Fruit fly (Drosophila melanogaster): ENCODE data around the gene Scsalpha2.

Gene Scsalpha2

dm6 chr3R:19460409-19461217 is 2.3 kb downstream of the Scsalpha2 start, which contains the start of gene Dys (continued):
- TF ChIP-seq prd (optimal IDR thresholded peaks at IDR 0.05), result no peak
- TF ChIP-seq prd (GFP tag; IDR thresholded peaks at IDR 0.05), result no peak; the same call in 2 of the 3 replicates
- no peak for TF ChIP-seq mld (GFP tag; IDR thresholded peaks at IDR 0.05; ENCODE audit: partially characterized antibody)
- TF ChIP-seq CG18764 (GFP tag; optimal IDR thresholded peaks at IDR 0.05), result peak; percentile 74
- peak; percentile 71 for TF ChIP-seq danr (GFP tag; IDR thresholded peaks at IDR 0.05)
- TF ChIP-seq Eip74EF (GFP tag; optimal IDR thresholded peaks at IDR 0.05), result peak in 1 of 2 experiments; percentile 84
- TF ChIP-seq usp (GFP tag; optimal IDR thresholded peaks at IDR 0.05), result no peak
- no peak for TF ChIP-seq Dfd (GFP tag; optimal IDR thresholded peaks at IDR 0.05)
- peak; percentile 83 for TF ChIP-seq caup (GFP tag; optimal IDR thresholded peaks at IDR 0.05; ENCODE audit: severe bottlenecking)
- peak; percentile 52 for TF ChIP-seq CG2116 (GFP tag; optimal IDR thresholded peaks at IDR 0.05)
- TF ChIP-seq CG2202 (tag; optimal IDR thresholded peaks at IDR 0.05), result peak; percentile 50
- no peak; the same call in 1 of the 3 replicates for TF ChIP-seq jigr1 (GFP tag; IDR thresholded peaks at IDR 0.05)
- TF ChIP-seq toy (GFP tag; IDR thresholded peaks at IDR 0.05), result peak; percentile 69; the same call in 1 of the 2 replicates
- TF ChIP-seq CG34224 (GFP tag; IDR thresholded peaks at IDR 0.05; ENCODE audit: partially characterized antibody), result no peak
- TF ChIP-seq Optix (GFP tag; IDR thresholded peaks at IDR 0.05), result no peak
- peak; percentile 71; the same call in 1 of the 3 replicates for TF ChIP-seq Mrtf (GFP tag; IDR thresholded peaks at IDR 0.05)
- TF ChIP-seq CG13894 (tag; optimal IDR thresholded peaks at IDR 0.05), result peak; percentile 88
- TF ChIP-seq Six4 (GFP tag; optimal IDR thresholded peaks at IDR 0.05), result peak; percentile 84
- peak; percentile 82 to 86 for TF ChIP-seq dpn (GFP tag; optimal IDR thresholded peaks at IDR 0.05)
- TF ChIP-seq CG1233 (GFP tag; optimal IDR thresholded peaks at IDR 0.05), result peak; percentile 86
- TF ChIP-seq Adf1 (GFP tag; IDR thresholded peaks at IDR 0.05), result peak; percentile 72
- TF ChIP-seq tll (GFP tag; optimal IDR thresholded peaks at IDR 0.05), result no peak
- no peak for TF ChIP-seq crol (GFP tag; IDR thresholded peaks at IDR 0.05)
- TF ChIP-seq BtbVII (GFP tag; optimal IDR thresholded peaks at IDR 0.05), result peak; percentile 86
- TF ChIP-seq Atf3 (GFP tag; optimal IDR thresholded peaks at IDR 0.05), result peak; percentile 49
- TF ChIP-seq sens-2 (GFP tag; IDR thresholded peaks at IDR 0.05), result no peak
- TF ChIP-seq CG3407 (GFP tag; optimal IDR thresholded peaks at IDR 0.05), result peak; percentile 79
- TF ChIP-seq cwo (GFP tag; optimal IDR thresholded peaks at IDR 0.05), result peak; percentile 92
- peak; percentile 62 for TF ChIP-seq CG4854 (GFP tag; optimal IDR thresholded peaks at IDR 0.05)
- peak; percentile 60 for TF ChIP-seq pb (GFP tag; optimal IDR thresholded peaks at IDR 0.05)
- TF ChIP-seq Jarid2 (GFP tag; optimal IDR thresholded peaks at IDR 0.05), result peak; percentile 44
- no peak for TF ChIP-seq zen2 (GFP tag; IDR thresholded peaks at IDR 0.05; ENCODE audit: partially characterized antibody)
- peak; percentile 94 for TF ChIP-seq CG7839 (tag; optimal IDR thresholded peaks at IDR 0.05)
- TF ChIP-seq CG13296 (GFP tag; optimal IDR thresholded peaks at IDR 0.05), result peak; percentile 73
- TF ChIP-seq Mes4 (GFP tag; optimal IDR thresholded peaks at IDR 0.05), result peak; percentile 56
- TF ChIP-seq CG9797 (GFP tag; optimal IDR thresholded peaks at IDR 0.05), result no peak
- TF ChIP-seq CG6272 (GFP tag; IDR thresholded peaks at IDR 0.05), result no peak; the same call in 1 of the 2 replicates
- TF ChIP-seq cato (GFP tag; optimal IDR thresholded peaks at IDR 0.05; ENCODE audit: borderline replicate concordance), result peak; percentile 60
- no peak for TF ChIP-seq CkIIα-i1 (GFP tag; IDR thresholded peaks at IDR 0.05)
- no peak for TF ChIP-seq HLH4C (GFP tag; IDR thresholded peaks at IDR 0.05; ENCODE audit: partially characterized antibody)
- peak; percentile 84 for TF ChIP-seq H2.0 (GFP tag; IDR thresholded peaks at IDR 0.05)
- peak; percentile 67 for TF ChIP-seq CG1529 (GFP tag; optimal IDR thresholded peaks at IDR 0.05)
- TF ChIP-seq CG9932 (GFP tag; IDR thresholded peaks at IDR 0.05), result no peak; the same call in 1 of the 2 replicates
- TF ChIP-seq ttk (GFP tag; IDR thresholded peaks at IDR 0.05), result no peak; the same call in none of the 2 replicates
- no peak for TF ChIP-seq amos (GFP tag; IDR thresholded peaks at IDR 0.05; ENCODE audit: partially characterized antibody)
- TF ChIP-seq CG14710 (tag; optimal IDR thresholded peaks at IDR 0.05), result peak; percentile 80
- peak; percentile 22 for TF ChIP-seq CG17802 (tag; optimal IDR thresholded peaks at IDR 0.05)
- peak; percentile 78 for TF ChIP-seq lbe (GFP tag; optimal IDR thresholded peaks at IDR 0.05)

All from whole organism, embryonic.